In the genomic region with DNA sequence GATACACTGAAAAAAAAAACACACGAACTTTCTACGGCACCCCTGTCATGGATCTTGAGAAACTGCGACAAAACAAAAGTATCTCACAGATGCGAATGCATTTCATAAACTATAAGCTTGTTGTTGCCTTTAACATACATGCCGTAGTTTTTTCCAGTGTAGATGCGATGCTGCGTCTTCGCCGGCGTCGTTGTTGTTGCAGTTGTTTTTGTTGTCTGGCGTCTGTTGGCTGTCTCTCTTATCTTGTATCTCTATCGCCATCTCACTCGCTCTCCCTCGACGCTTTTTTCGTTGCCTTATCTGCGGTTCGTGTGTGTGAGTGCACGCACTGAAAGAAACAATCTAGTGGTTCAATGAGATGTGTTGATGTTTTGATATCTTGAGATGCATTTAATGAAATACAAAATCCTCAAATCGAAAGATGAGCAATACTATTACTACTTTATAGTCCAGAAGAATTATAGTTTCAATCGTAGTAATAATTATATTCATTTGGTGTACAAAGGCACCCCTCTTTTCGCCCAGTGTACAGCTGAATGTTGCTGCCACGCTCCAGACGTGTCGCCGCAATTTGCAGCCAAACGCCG, we compare ENCODE assay signal across 5 fruit fly cellular contexts.
A peak's percentile ranks its signal among the peaks of the same experiment; 100 is the strongest.
TF ChIP-seq lines count a peak whose summit lies in the region.

No protein-coding gene starts in this region.

TF ChIP-seq in whole organism, adult, 20 proteins besides CTCF, POLR2A, EP300 and RAD21 (continued from another document):
- TF ChIP-seq toe (GFP tag; optimal IDR thresholded peaks at IDR 0.05; lab: Kevin White, UChicago) (peak; percentile 74), Crg-1 (GFP tag; optimal IDR thresholded peaks at IDR 0.05; lab: Kevin White, UChicago) (peak; percentile 56), CG14711 (tag; optimal IDR thresholded peaks at IDR 0.05; lab: Kevin White, UChicago) (peak; percentile 64), cnc (optimal IDR thresholded peaks at IDR 0.05; lab: Kevin White, UChicago) (no peak)

TF ChIP-seq in whole organism, embryonic, 481 proteins besides CTCF, POLR2A, EP300 and RAD21 (continued from another document and continues in another):
- TF ChIP-seq br (optimal IDR thresholded peaks at IDR 0.05; lab: Kevin White, UChicago) (no peak), Mad (GFP tag; optimal IDR thresholded peaks at IDR 0.05; lab: Kevin White, UChicago) (peak; percentile 96), CG34224 (GFP tag; IDR thresholded peaks at IDR 0.05; lab: Robert Waterston, UW; ENCODE audit: partially characterized antibody) (no peak), tup (GFP tag; optimal IDR thresholded peaks at IDR 0.05; lab: Kevin White, UChicago) (peak; percentile 97), vvl (GFP tag; IDR thresholded peaks at IDR 0.05; lab: Robert Waterston, UW) (peak; percentile 98), ash1 (GFP tag; optimal IDR thresholded peaks at IDR 0.05; lab: Kevin White, UChicago) (peak; percentile 66), H2.0 (GFP tag; IDR thresholded peaks at IDR 0.05; lab: Robert Waterston, UW) (peak; percentile 96), CG16815 (GFP tag; optimal IDR thresholded peaks at IDR 0.05; lab: Kevin White, UChicago) (peak; percentile 96), Gsc (GFP tag; IDR thresholded peaks at IDR 0.05; lab: Robert Waterston, UW) (peak; percentile 94), Dad (GFP tag; optimal IDR thresholded peaks at IDR 0.05; lab: Kevin White, UChicago) (peak; percentile 97), slou (GFP tag; optimal IDR thresholded peaks at IDR 0.05; lab: Kevin White, UChicago) (peak; percentile 86), GATAe (GFP tag; conservative IDR thresholded peaks at IDR 0.05; lab: Robert Waterston, UW) (peak; percentile 53), CG6272 (GFP tag; IDR thresholded peaks at IDR 0.05; lab: Robert Waterston, UW) (peak; percentile 89), Hr51 (GFP tag; optimal IDR thresholded peaks at IDR 0.05; lab: Kevin White, UChicago) (peak; percentile 93 to 96), oc (tag; optimal IDR thresholded peaks at IDR 0.05; lab: Kevin White, UChicago) (peak; percentile 93), psq (GFP tag; optimal IDR thresholded peaks at IDR 0.05; lab: Kevin White, UChicago) (peak; percentile 88), eve (GFP tag; optimal IDR thresholded peaks at IDR 0.05; lab: Kevin White, UChicago) (peak in 1 of 2 experiments; percentile 90), fu2 (GFP tag; optimal IDR thresholded peaks at IDR 0.05; lab: Kevin White, UChicago) (peak; percentile 94), CG8359 (GFP tag; optimal IDR thresholded peaks at IDR 0.05; lab: Kevin White, UChicago; ENCODE audit: borderline replicate concordance) (peak; percentile 74), CG17802 (tag; optimal IDR thresholded peaks at IDR 0.05; lab: Kevin White, UChicago) (peak; percentile 85), sob (GFP tag; IDR thresholded peaks at IDR 0.05; lab: Robert Waterston, UW) (peak; percentile 96), CG8944 (GFP tag; optimal IDR thresholded peaks at IDR 0.05; lab: Kevin White, UChicago) (peak; percentile 98), pita (GFP tag; optimal IDR thresholded peaks at IDR 0.05; lab: Kevin White, UChicago) (no peak), so (GFP tag; IDR thresholded peaks at IDR 0.05; lab: Robert Waterston, UW) (peak; percentile 94), Deaf1 (tag; optimal IDR thresholded peaks at IDR 0.05; lab: Kevin White, UChicago) (peak; percentile 42), inv (GFP tag; IDR thresholded peaks at IDR 0.05; lab: Robert Waterston, UW; ENCODE audit: partially characterized antibody) (no peak), CG8924 (tag; optimal IDR thresholded peaks at IDR 0.05; lab: Kevin White, UChicago) (peak; percentile 77), CG11247 (GFP tag; IDR thresholded peaks at IDR 0.05; lab: Robert Waterston, UW) (peak; percentile 93), ac (GFP tag; optimal IDR thresholded peaks at IDR 0.05; lab: Kevin White, UChicago) (peak; percentile 96)

TF ChIP-seq in whole organism, prepupa, 60 proteins besides CTCF, POLR2A, EP300 and RAD21 (continued from another document and continues in another):
- TF ChIP-seq CG10669 (GFP tag; optimal IDR thresholded peaks at IDR 0.05; lab: Kevin White, UChicago) (peak; percentile 94), acj6 (GFP tag; optimal IDR thresholded peaks at IDR 0.05; lab: Kevin White, UChicago) (peak; percentile 98), dsx (GFP tag; optimal IDR thresholded peaks at IDR 0.05; lab: Kevin White, UChicago; ENCODE audit: poor library complexity, severe bottlenecking) (peak; percentile 84), CG31627 (GFP tag; optimal IDR thresholded peaks at IDR 0.05; lab: Kevin White, UChicago) (peak; percentile 98), topi (GFP tag; optimal IDR thresholded peaks at IDR 0.05; lab: Kevin White, UChicago) (peak; percentile 99), fkh (GFP tag; optimal IDR thresholded peaks at IDR 0.05; lab: Kevin White, UChicago) (peak; percentile 67), net (GFP tag; optimal IDR thresholded peaks at IDR 0.05; lab: Kevin White, UChicago) (peak; percentile 97), CG7368 (GFP tag; optimal IDR thresholded peaks at IDR 0.05; lab: Kevin White, UChicago) (peak; percentile 99), Ets96B (tag; optimal IDR thresholded peaks at IDR 0.05; lab: Kevin White, UChicago) (peak; percentile 83), pdm3 (GFP tag; optimal IDR thresholded peaks at IDR 0.05; lab: Kevin White, UChicago) (peak; percentile 98), Gug (GFP tag; IDR thresholded peaks at IDR 0.05; lab: Robert Waterston, UW) (peak; percentile 93), CG9139 (GFP tag; optimal IDR thresholded peaks at IDR 0.05; lab: Kevin White, UChicago) (peak; percentile 94), Eip93F (GFP tag; optimal IDR thresholded peaks at IDR 0.05; lab: Kevin White, UChicago) (peak; percentile 95), OdsH (GFP tag; optimal IDR thresholded peaks at IDR 0.05; lab: Kevin White, UChicago) (peak; percentile 96), Eip78C (GFP tag; lab: Kevin White, UChicago) (peak; percentile 99), Lpt (GFP tag; optimal IDR thresholded peaks at IDR 0.05; lab: Kevin White, UChicago) (peak; percentile 94), eg (GFP tag; IDR thresholded peaks at IDR 0.05; lab: Robert Waterston, UW) (peak; percentile 97), fd59A (GFP tag; optimal IDR thresholded peaks at IDR 0.05; lab: Kevin White, UChicago) (peak; percentile 96), achi (GFP tag; optimal IDR thresholded peaks at IDR 0.05; lab: Kevin White, UChicago) (peak; percentile 96), CG11294 (GFP tag; IDR thresholded peaks at IDR 0.05; lab: Robert Waterston, UW) (peak; percentile 89), Hr38 (GFP tag; optimal IDR thresholded peaks at IDR 0.05; lab: Kevin White, UChicago) (peak; percentile 66), dac (GFP tag; optimal IDR thresholded peaks at IDR 0.05; lab: Kevin White, UChicago) (peak; percentile 96), CG6808 (GFP tag; optimal IDR thresholded peaks at IDR 0.05; lab: Kevin White, UChicago) (peak; percentile 97), vri (GFP tag; optimal IDR thresholded peaks at IDR 0.05; lab: Kevin White, UChicago) (peak; percentile 96), Sox14 (GFP tag; optimal IDR thresholded peaks at IDR 0.05; lab: Kevin White, UChicago) (peak; percentile 98), Hr39 (GFP tag; optimal IDR thresholded peaks at IDR 0.05; lab: Kevin White, UChicago) (peak; percentile 98), CG6854 (GFP tag; optimal IDR thresholded peaks at IDR 0.05; lab: Kevin White, UChicago) (peak; percentile 95), Blimp-1 (GFP tag; optimal IDR thresholded peaks at IDR 0.05; lab: Kevin White, UChicago) (peak; percentile 70), CG11902 (GFP tag; optimal IDR thresholded peaks at IDR 0.05; lab: Kevin White, UChicago) (peak; percentile 96), salr (GFP tag; optimal IDR thresholded peaks at IDR 0.05; lab: Kevin White, UChicago) (peak; percentile 93 to 95), Smox (GFP tag; optimal IDR thresholded peaks at IDR 0.05; lab: Kevin White, UChicago) (peak; percentile 97)

TF ChIP-seq in whole organism, pupa, 21 proteins besides CTCF, POLR2A, EP300 and RAD21 (continued from another document):
- peak; percentile 98 for TF ChIP-seq Snoo (tag; optimal IDR thresholded peaks at IDR 0.05; lab: Kevin White, UChicago)
- TF ChIP-seq CG12605 (GFP tag; IDR thresholded peaks at IDR 0.05; lab: Robert Waterston, UW), result peak; percentile 95

TF ChIP-seq in whole organism, wandering third instar larva, 38 proteins besides CTCF, POLR2A, EP300 and RAD21 (continued from another document):
- TF ChIP-seq sage (GFP tag; optimal IDR thresholded peaks at IDR 0.05; lab: Kevin White, UChicago), result peak; percentile 94
- TF ChIP-seq dl (GFP tag; optimal IDR thresholded peaks at IDR 0.05; lab: Kevin White, UChicago; ENCODE audit: insufficient read depth in 1 of 2, partially characterized antibody in 2 of 2), result no peak
- TF ChIP-seq tai (GFP tag; optimal IDR thresholded peaks at IDR 0.05; lab: Kevin White, UChicago), result no peak
- peak; percentile 82 for TF ChIP-seq Rel (GFP tag; optimal IDR thresholded peaks at IDR 0.05; lab: Kevin White, UChicago)
- peak; percentile 38 for TF ChIP-seq Rel (tag; optimal IDR thresholded peaks at IDR 0.05; lab: Kevin White, UChicago)
- peak; percentile 67 for TF ChIP-seq jim (GFP tag; optimal IDR thresholded peaks at IDR 0.05; lab: Kevin White, UChicago)
- peak; percentile 98 for TF ChIP-seq ey (GFP tag; optimal IDR thresholded peaks at IDR 0.05; lab: Kevin White, UChicago)
- TF ChIP-seq Mio (GFP tag; optimal IDR thresholded peaks at IDR 0.05; lab: Kevin White, UChicago), result peak; percentile 87
- TF ChIP-seq psq (GFP tag; optimal IDR thresholded peaks at IDR 0.05; lab: Kevin White, UChicago), result peak; percentile 93
- TF ChIP-seq CG32264 (GFP tag; optimal IDR thresholded peaks at IDR 0.05; lab: Kevin White, UChicago), result peak; percentile 90
- TF ChIP-seq Abd-B (GFP tag; optimal IDR thresholded peaks at IDR 0.05; lab: Kevin White, UChicago), result no peak
- TF ChIP-seq dsf (GFP tag; optimal IDR thresholded peaks at IDR 0.05; lab: Kevin White, UChicago; ENCODE audit: borderline replicate concordance), result peak; percentile 89
- peak; percentile 60 for TF ChIP-seq Hr83 (GFP tag; optimal IDR thresholded peaks at IDR 0.05; lab: Kevin White, UChicago; ENCODE audit: poor library complexity, severe bottlenecking)
- TF ChIP-seq Hr78 (GFP tag; optimal IDR thresholded peaks at IDR 0.05; lab: Kevin White, UChicago), result no peak
- peak; percentile 98 for TF ChIP-seq h (GFP tag; optimal IDR thresholded peaks at IDR 0.05; lab: Kevin White, UChicago)
- TF ChIP-seq Dif (GFP tag; optimal IDR thresholded peaks at IDR 0.05; lab: Kevin White, UChicago; ENCODE audit: partially characterized antibody), result no peak
- TF ChIP-seq lola (GFP tag; optimal IDR thresholded peaks at IDR 0.05; lab: Kevin White, UChicago), result no peak
